Fruit fly (Drosophila melanogaster) whole organism, embryonic: ENCODE data around the gene Vajk2.
A peak's percentile ranks its signal among the peaks of the same experiment; 100 is the strongest.

Experiments used
- Ada2b ChIP-seq: fragments of 200-800 bp; sonication (Bioruptor generic); IDR thresholded peaks from 2 replicates; pipeline ENCODE4 v1.3.6; 2022; ENCODE audit warnings: missing biosample characterization, missing genetic modification characterization
- Bgb ChIP-seq: fragments of 200-800 bp; sonication (Bioruptor generic); IDR thresholded peaks from 2 replicates; pipeline ENCODE4 v1.3.6; 2022; ENCODE audit warnings: missing biosample characterization, missing genetic modification characterization; ENCODE audit not compliant: partially characterized antibody
- CG10209 ChIP-seq: fragments of 200-800 bp; sonication (Bioruptor generic); optimal IDR thresholded peaks from 3 replicates; lab custom pipeline; 2017; ENCODE audit warnings: missing biosample characterization, mild to moderate bottlenecking, missing genetic modification characterization, missing genetic modification reagents
- CG10274 ChIP-seq: fragments of 200-800 bp; sonication (Bioruptor generic); optimal IDR thresholded peaks from 3 replicates; lab custom pipeline; 2017; ENCODE audit warnings: missing biosample characterization, mild to moderate bottlenecking, missing genetic modification characterization
- CG12155 ChIP-seq: fragments of 200-800 bp; sonication (Bioruptor generic); optimal IDR thresholded peaks from 3 replicates; lab custom pipeline; 2016; ENCODE audit warnings: missing biosample characterization, missing genetic modification characterization
- CG12219 ChIP-seq: fragments of 200-800 bp; sonication (Bioruptor generic); optimal IDR thresholded peaks from 3 replicates; lab custom pipeline; 2018; ENCODE audit warnings: missing biosample characterization, mild to moderate bottlenecking, missing genetic modification characterization
- CG12391 ChIP-seq: fragments of 200-800 bp; sonication (Bioruptor generic); optimal IDR thresholded peaks from 3 replicates; lab custom pipeline; 2018; ENCODE audit warnings: missing biosample characterization, mild to moderate bottlenecking, missing genetic modification characterization, moderate library complexity
- CG12659 ChIP-seq: fragments of 200-800 bp; sonication (Bioruptor generic); optimal IDR thresholded peaks from 3 replicates; lab custom pipeline; 2017; ENCODE audit warnings: mild to moderate bottlenecking, missing biosample characterization, missing genetic modification reagents, missing genetic modification characterization
- CG12769 ChIP-seq: fragments of 200-800 bp; sonication (Bioruptor generic); optimal IDR thresholded peaks from 2 replicates; lab custom pipeline; 2019; ENCODE audit warnings: missing biosample characterization, mild to moderate bottlenecking, missing genetic modification characterization, moderate library complexity
- CG15601 ChIP-seq: fragments of 200-800 bp; sonication (Bioruptor generic); optimal IDR thresholded peaks from 3 replicates; lab custom pipeline; 2019; ENCODE audit warnings: missing biosample characterization, mild to moderate bottlenecking, missing genetic modification characterization, moderate library complexity
- CG15696 ChIP-seq: fragments of 200-800 bp; sonication (Bioruptor generic); optimal IDR thresholded peaks from 2 replicates; lab custom pipeline; 2019; ENCODE audit warnings: missing biosample characterization, mild to moderate bottlenecking, missing genetic modification characterization, moderate library complexity
- CG17802 ChIP-seq: fragments of 200-800 bp; sonication (Bioruptor generic); optimal IDR thresholded peaks from 2 replicates; lab custom pipeline; 2018; ENCODE audit warnings: missing biosample characterization, mild to moderate bottlenecking, missing genetic modification characterization, moderate library complexity
- CG18599 ChIP-seq: fragments of 200-800 bp; sonication (Bioruptor generic); optimal IDR thresholded peaks from 3 replicates; lab custom pipeline; 2017; ENCODE audit warnings: missing biosample characterization, missing genetic modification characterization, mild to moderate bottlenecking, moderate library complexity, missing genetic modification reagents
- CG18619 ChIP-seq: fragments of 200-800 bp; sonication (Bioruptor generic); optimal IDR thresholded peaks from 3 replicates; lab custom pipeline; 2017; ENCODE audit warnings: missing biosample characterization, mild to moderate bottlenecking, missing genetic modification characterization
- CG2129 ChIP-seq: fragments of 200-800 bp; sonication (Bioruptor generic); IDR thresholded peaks from 2 replicates; pipeline ENCODE4 v1.3.6; 2022; ENCODE audit warnings: missing biosample characterization, missing genetic modification characterization; ENCODE audit not compliant: partially characterized antibody
- CG2889 ChIP-seq: fragments of 200-800 bp; sonication (Bioruptor generic); IDR thresholded peaks from 3 replicates; pipeline ENCODE4 v1.3.6; 2022; ENCODE audit warnings: missing biosample characterization, missing genetic modification characterization
- CG31365 ChIP-seq: fragments of 200-800 bp; sonication (Bioruptor generic); optimal IDR thresholded peaks from 2 replicates; lab custom pipeline; 2018; ENCODE audit warnings: missing biosample characterization, mild to moderate bottlenecking, missing genetic modification characterization
- CG4730 ChIP-seq: fragments of 200-800 bp; sonication (Bioruptor generic); IDR thresholded peaks from 2 replicates; pipeline ENCODE4 v1.3.6; 2022; ENCODE audit warnings: missing biosample characterization, missing genetic modification characterization
- CG4820 ChIP-seq: fragments of 200-800 bp; sonication (Bioruptor generic); optimal IDR thresholded peaks from 3 replicates; lab custom pipeline; 2016; ENCODE audit warnings: missing biosample characterization, missing genetic modification characterization
- CG9797 ChIP-seq: fragments of 200-800 bp; sonication (Bioruptor generic); optimal IDR thresholded peaks from 3 replicates; lab custom pipeline; 2018; ENCODE audit warnings: missing biosample characterization, mild to moderate bottlenecking, missing genetic modification characterization
- Chrac-16 ChIP-seq: fragments of 200-800 bp; sonication (Bioruptor generic); optimal IDR thresholded peaks from 3 replicates; lab custom pipeline; 2016; ENCODE audit warnings: missing biosample characterization, missing genetic modification characterization
- Dad ChIP-seq: fragments of 200-800 bp; sonication (Bioruptor generic); optimal IDR thresholded peaks from 3 replicates; lab custom pipeline; 2016; ENCODE audit warnings: missing biosample characterization, missing genetic modification characterization
- HLH4C ChIP-seq: fragments of 200-800 bp; sonication (Bioruptor generic); IDR thresholded peaks from 3 replicates; pipeline ENCODE4 v1.3.6; 2022; ENCODE audit warnings: missing biosample characterization, missing genetic modification characterization; ENCODE audit not compliant: partially characterized antibody
- HLHmδ ChIP-seq: fragments of 200-800 bp; sonication (Bioruptor generic); optimal IDR thresholded peaks from 2 replicates; lab custom pipeline; 2018; ENCODE audit warnings: missing biosample characterization, mild to moderate bottlenecking, missing genetic modification characterization, moderate library complexity
- Lhr ChIP-seq: fragments of 200-800 bp; sonication (Bioruptor generic); optimal IDR thresholded peaks from 3 replicates; lab custom pipeline; 2017; ENCODE audit warnings: mild to moderate bottlenecking, missing biosample characterization, missing genetic modification reagents, missing genetic modification characterization
- Mad ChIP-seq: fragments of 200-800 bp; sonication (Bioruptor generic); optimal IDR thresholded peaks from 2 replicates; lab custom pipeline; 2016; ENCODE audit warnings: missing biosample characterization, missing genetic modification characterization
- Sin3A ChIP-seq: fragments of >200 bp; optimal IDR thresholded peaks from 2 replicates; lab custom pipeline; 2018
- Spps ChIP-seq: fragments of 200-800 bp; sonication (Bioruptor generic); optimal IDR thresholded peaks from 2 replicates; lab custom pipeline; 2018; ENCODE audit warnings: missing biosample characterization, mild to moderate bottlenecking, missing genetic modification characterization
- YL-1 ChIP-seq: fragments of 200-800 bp; sonication (Bioruptor generic); optimal IDR thresholded peaks from 3 replicates; lab custom pipeline; 2017; ENCODE audit warnings: missing biosample characterization, mild to moderate bottlenecking, missing genetic modification characterization
- al ChIP-seq: fragments of 200-800 bp; sonication (Bioruptor generic); IDR thresholded peaks from 2 replicates; pipeline ENCODE4 v1.3.6; 2022; ENCODE audit warnings: missing biosample characterization, missing genetic modification characterization
- bbx ChIP-seq: fragments of 200-800 bp; sonication (Bioruptor generic); IDR thresholded peaks from 2 replicates; pipeline ENCODE4 v1.3.6; 2022; ENCODE audit warnings: missing biosample characterization, missing genetic modification characterization; ENCODE audit not compliant: partially characterized antibody
- cas ChIP-seq: fragments of 200-800 bp; sonication (Bioruptor generic); IDR thresholded peaks from 2 replicates; pipeline ENCODE4 v1.3.6; 2022; ENCODE audit warnings: missing biosample characterization, missing genetic modification characterization
- cato ChIP-seq: fragments of 200-800 bp; sonication (Bioruptor generic); optimal IDR thresholded peaks from 2 replicates; lab custom pipeline; 2016; ENCODE audit warnings: missing biosample characterization, missing genetic modification characterization, borderline replicate concordance
- gcm ChIP-seq: fragments of 200-800 bp; sonication (Bioruptor generic); optimal IDR thresholded peaks from 2 replicates; lab custom pipeline; 2019; ENCODE audit warnings: missing biosample characterization, mild to moderate bottlenecking, missing genetic modification characterization, moderate library complexity
- hth ChIP-seq: fragments of >200 bp; optimal IDR thresholded peaks from 2 replicates; lab custom pipeline; 2017; ENCODE audit warnings: inconsistent platforms
- lilli ChIP-seq: fragments of 200-800 bp; sonication (Bioruptor generic); optimal IDR thresholded peaks from 3 replicates; lab custom pipeline; 2016; ENCODE audit warnings: missing biosample characterization, missing genetic modification characterization
- lola ChIP-seq, 3 experiments: fragments of >200 bp in 2 of 3; fragments of 200-800 bp in 1 of 3; sonication (Bioruptor generic) in 1 of 3; optimal IDR thresholded peaks; 2 replicates each; lab custom pipeline; 2017 to 2019; ENCODE audit warnings: missing biosample characterization in 3 of 3, missing genetic modification characterization in 3 of 3, mild to moderate bottlenecking in 1 of 3, moderate library complexity in 1 of 3
- mam ChIP-seq: fragments of 200-800 bp; sonication (Bioruptor generic); optimal IDR thresholded peaks from 3 replicates; lab custom pipeline; 2016; ENCODE audit warnings: missing biosample characterization, missing genetic modification characterization
- nerfin-2 ChIP-seq: fragments of 200-800 bp; sonication (Bioruptor generic); IDR thresholded peaks from 2 replicates; pipeline ENCODE4 v1.3.6; 2022; ENCODE audit warnings: missing biosample characterization, missing genetic modification characterization; ENCODE audit not compliant: partially characterized antibody
- pum ChIP-seq: fragments of 200-800 bp; sonication (Bioruptor generic); optimal IDR thresholded peaks from 2 replicates; lab custom pipeline; 2016; ENCODE audit warnings: missing biosample characterization, missing genetic modification characterization
- seq ChIP-seq: fragments of 200-800 bp; sonication (Bioruptor generic); IDR thresholded peaks from 2 replicates; pipeline ENCODE4 v1.3.6; 2022; ENCODE audit warnings: missing biosample characterization, missing genetic modification characterization
- sim ChIP-seq: fragments of 200-800 bp; sonication (Bioruptor generic); IDR thresholded peaks from 2 replicates; pipeline ENCODE4 v1.3.6; 2022; ENCODE audit warnings: missing biosample characterization, missing genetic modification characterization
- sr ChIP-seq: fragments of 200-800 bp; sonication (Bioruptor generic); IDR thresholded peaks from 3 replicates; pipeline ENCODE4 v1.3.6; 2022; ENCODE audit warnings: missing biosample characterization, missing genetic modification characterization
- toy ChIP-seq: fragments of 200-800 bp; sonication (Bioruptor generic); IDR thresholded peaks from 2 replicates; pipeline ENCODE4 v1.3.6; 2022; ENCODE audit warnings: missing biosample characterization, missing genetic modification characterization
- trem ChIP-seq: fragments of 200-800 bp; optimal IDR thresholded peaks from 3 replicates; lab custom pipeline; 2019; ENCODE audit warnings: missing biosample characterization, mild to moderate bottlenecking, missing genetic modification characterization, moderate library complexity
- ttk ChIP-seq: fragments of 200-800 bp; sonication (Bioruptor generic); IDR thresholded peaks from 2 replicates; pipeline ENCODE4 v2.1.2; 2022; ENCODE audit warnings: missing biosample characterization, missing genetic modification characterization
- wek ChIP-seq: fragments of 200-800 bp; sonication (Bioruptor generic); optimal IDR thresholded peaks from 3 replicates; lab custom pipeline; 2018; ENCODE audit warnings: missing biosample characterization, mild to moderate bottlenecking, missing genetic modification characterization, moderate library complexity
- z ChIP-seq: fragments of 200-800 bp; sonication (Bioruptor generic); IDR thresholded peaks from 3 replicates; pipeline ENCODE4 v1.3.6; 2022; ENCODE audit warnings: missing biosample characterization, missing genetic modification characterization
- zfh1 ChIP-seq: fragments of 200-800 bp; sonication (Bioruptor generic); IDR thresholded peaks from 3 replicates; pipeline ENCODE4 v1.3.6; 2022; ENCODE audit warnings: missing biosample characterization, missing genetic modification characterization

The Vajk2 gene

dm6 chr2L:13904331-13904911 is 30.1 kb downstream of the Vajk2 start, which contains the start of gene Smg5 (continued):
- peak; percentile 55; the same call in 1 of the 2 replicates for TF ChIP-seq sim
- peak; percentile 74 for TF ChIP-seq CG10274 (GFP tag; lab: Kevin White, UChicago)
- TF ChIP-seq Sin3A (lab: Kevin White, UChicago) = peak; percentile 92
- TF ChIP-seq CG12155 (GFP tag; lab: Kevin White, UChicago) = peak; percentile 92
- TF ChIP-seq trem = peak; percentile 78
- TF ChIP-seq toy (GFP tag; lab: Robert Waterston, UW) = peak; percentile 80
- TF ChIP-seq CG15696 (tag; lab: Kevin White, UChicago) = peak; percentile 97
- TF ChIP-seq cato = peak; percentile 56
- TF ChIP-seq CG12659 (GFP tag; lab: Kevin White, UChicago) = peak; percentile 95
- peak; percentile 95 for TF ChIP-seq CG2889 (GFP tag; lab: Robert Waterston, UW)
- peak; percentile 90 for TF ChIP-seq CG10209 (GFP tag; lab: Kevin White, UChicago)
- TF ChIP-seq ttk = peak; percentile 95
- peak; percentile 25 for TF ChIP-seq Spps (tag; lab: Kevin White, UChicago)
- TF ChIP-seq Bgb (GFP tag; lab: Robert Waterston, UW) = peak; percentile 95
- TF ChIP-seq CG17802 (tag; lab: Kevin White, UChicago) = peak; percentile 90
- peak; percentile 79 for TF ChIP-seq Lhr
- TF ChIP-seq CG12219 (GFP tag; lab: Kevin White, UChicago) = peak; percentile 82
- peak; percentile 95 for TF ChIP-seq Mad
- TF ChIP-seq nerfin-2 (GFP tag; lab: Robert Waterston, UW) = peak; percentile 97
- peak; percentile 86 for TF ChIP-seq sr (GFP tag; lab: Robert Waterston, UW)
- peak; percentile 91 for TF ChIP-seq CG18619
- TF ChIP-seq z (GFP tag; lab: Robert Waterston, UW) = 0 out of 3 replicates have a peak, but pooled peaks have one; percentile 5
- peak; percentile 96 for TF ChIP-seq CG12769 (tag; lab: Kevin White, UChicago)
- TF ChIP-seq HLHmδ (GFP tag; lab: Kevin White, UChicago) = peak; percentile 4
- peak; percentile 94 for TF ChIP-seq HLH4C (GFP tag; lab: Robert Waterston, UW)
- TF ChIP-seq Dad (GFP tag; lab: Kevin White, UChicago) = peak; percentile 97
- TF ChIP-seq CG12391 = peak; percentile 94
- peak; percentile 86 for TF ChIP-seq al
- TF ChIP-seq lola (GFP tag; optimal IDR thresholded peaks at IDR 0.05; lab: Kevin White, UChicago) = peak in 1 of 3 experiments; percentile 97
- TF ChIP-seq lilli (GFP tag; lab: Kevin White, UChicago) = peak; percentile 96
- peak; percentile 67 for TF ChIP-seq wek (GFP tag; lab: Kevin White, UChicago)
- peak; percentile 96 for TF ChIP-seq Ada2b
- peak; percentile 19 for TF ChIP-seq gcm (GFP tag; lab: Kevin White, UChicago)
- TF ChIP-seq Chrac-16 = peak; percentile 92
- peak; percentile 93 for TF ChIP-seq bbx (GFP tag; lab: Robert Waterston, UW)
- TF ChIP-seq CG4820 = peak; percentile 92
- TF ChIP-seq pum (GFP tag; lab: Kevin White, UChicago) = peak; percentile 94
- no peak for TF ChIP-seq hth
- TF ChIP-seq CG4730 (GFP tag; lab: Robert Waterston, UW) = peak; percentile 92
- peak; percentile 96 for TF ChIP-seq zfh1 (GFP tag; lab: Robert Waterston, UW)
- TF ChIP-seq CG18599 (GFP tag; lab: Kevin White, UChicago) = peak; percentile 74
- TF ChIP-seq YL-1 (GFP tag; lab: Kevin White, UChicago) = peak; percentile 91
- TF ChIP-seq seq = peak; percentile 86
- peak; percentile 56 for TF ChIP-seq CG9797 (GFP tag; lab: Kevin White, UChicago)
- TF ChIP-seq CG2129 (GFP tag; lab: Robert Waterston, UW) = peak; percentile 55; the same call in 1 of the 2 replicates
- TF ChIP-seq CG31365 = no peak
- TF ChIP-seq CG15601 (tag; lab: Kevin White, UChicago) = peak; percentile 93
- peak; percentile 94 for TF ChIP-seq mam (GFP tag; lab: Kevin White, UChicago)
- TF ChIP-seq cas = peak; percentile 87
